Fruit fly (Drosophila melanogaster) Kc167 (cell line): ENCODE measurements around the gene Ttc19.

ENCODE experiments used
- Myc ChIP-seq: fragments of >200 bp; optimal IDR thresholded peaks from 2 replicates; lab custom pipeline; 2017; ENCODE audit warnings: missing external identifiers
- h ChIP-seq: fragments of >200 bp; optimal IDR thresholded peaks from 3 replicates; lab custom pipeline; 2018; ENCODE audit warnings: missing external identifiers
- insv ChIP-seq: fragments of >200 bp; optimal IDR thresholded peaks from 3 replicates; lab custom pipeline; 2018; ENCODE audit warnings: missing external identifiers
- ttk ChIP-seq: sonication (Bioruptor generic); optimal IDR thresholded peaks from 2 replicates; lab custom pipeline; 2017; ENCODE audit warnings: missing external identifiers

- TF ChIP-seq ttk (no peak), h (no peak), Myc (lab: Kevin White, UChicago) (no peak), insv (lab: Kevin White, UChicago) (no peak)
These were observed 7.5 kb downstream of the Ttc19 start for dm6 chr2L:19037455-19037854.
